Fruit fly (Drosophila melanogaster): ENCODE results near the gene CG9289.

CG9289 gene

DNA sequence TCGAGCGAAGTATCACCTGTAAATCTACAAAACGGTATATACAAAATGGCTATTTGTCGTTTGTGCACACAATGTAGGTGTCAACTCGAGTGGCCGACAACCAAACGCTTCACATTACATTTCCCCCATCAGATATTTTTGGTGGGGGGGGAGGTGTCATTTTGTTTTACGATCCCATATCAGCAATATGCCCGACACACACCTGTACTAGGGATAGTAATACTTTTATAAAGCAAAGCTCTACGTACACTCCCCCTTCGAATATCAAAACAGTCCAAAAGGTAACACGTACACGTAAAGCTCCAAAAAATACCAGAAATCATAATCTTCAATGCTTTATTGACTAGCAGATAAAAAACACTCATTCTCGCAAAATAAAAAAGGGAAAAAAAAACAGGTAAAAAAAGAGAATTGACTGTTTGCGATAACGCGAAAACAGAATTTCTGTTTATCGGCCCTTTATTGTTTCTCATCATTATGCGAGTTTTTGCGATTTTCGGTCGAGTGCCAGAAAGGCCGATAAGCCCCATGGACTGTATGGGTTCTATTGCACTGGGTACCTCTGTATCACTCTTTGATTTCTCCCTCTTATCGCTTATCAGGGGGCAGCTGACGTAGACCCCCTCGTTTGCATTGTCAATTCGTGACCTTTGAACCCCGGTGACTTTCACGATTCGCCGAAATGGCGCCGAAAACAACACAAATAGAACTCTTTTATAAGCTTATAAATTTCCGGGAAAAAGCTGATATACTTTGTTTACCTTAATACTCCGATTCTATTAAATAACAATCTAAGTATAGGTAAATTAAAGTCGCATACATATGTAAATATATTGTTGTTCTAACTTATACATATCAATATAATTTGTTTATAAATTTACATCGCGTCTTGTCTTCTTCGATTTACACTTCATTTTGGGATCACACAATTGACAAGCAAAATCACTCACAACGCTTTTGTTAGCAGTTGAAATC is 20.8 kb upstream of the CG9289 start, which contains the start of gene CatB:
Gene CatB, plus strand, starts transcription at position 925 of the 975 bp plus-strand sequence.
- TF ChIP-seq Mnt (GFP tag; optimal IDR thresholded peaks at IDR 0.05) (peak; percentile 16), CG7101 (tag; optimal IDR thresholded peaks at IDR 0.05) (peak; percentile 4), tj (GFP tag; optimal IDR thresholded peaks at IDR 0.05) (peak; percentile 43), Clk (GFP tag; optimal IDR thresholded peaks at IDR 0.05) (no peak), pad (GFP tag; optimal IDR thresholded peaks at IDR 0.05) (no peak), Crg-1 (GFP tag; optimal IDR thresholded peaks at IDR 0.05) (no peak), Hr96 (GFP tag; optimal IDR thresholded peaks at IDR 0.05) (peak; percentile 17), kay (GFP tag; ENCODE audit: borderline replicate concordance) (peak; percentile 69), CG11617 (GFP tag; optimal IDR thresholded peaks at IDR 0.05) (no peak), cic (GFP tag; optimal IDR thresholded peaks at IDR 0.05) (peak; percentile 89), ovo (GFP tag; optimal IDR thresholded peaks at IDR 0.05) (peak; percentile 23), bab1 (GFP tag; optimal IDR thresholded peaks at IDR 0.05) (no peak), CG33017 (tag; optimal IDR thresholded peaks at IDR 0.05) (peak; percentile 27), CG5204 (GFP tag; optimal IDR thresholded peaks at IDR 0.05) (peak; percentile 9)

DNA sequence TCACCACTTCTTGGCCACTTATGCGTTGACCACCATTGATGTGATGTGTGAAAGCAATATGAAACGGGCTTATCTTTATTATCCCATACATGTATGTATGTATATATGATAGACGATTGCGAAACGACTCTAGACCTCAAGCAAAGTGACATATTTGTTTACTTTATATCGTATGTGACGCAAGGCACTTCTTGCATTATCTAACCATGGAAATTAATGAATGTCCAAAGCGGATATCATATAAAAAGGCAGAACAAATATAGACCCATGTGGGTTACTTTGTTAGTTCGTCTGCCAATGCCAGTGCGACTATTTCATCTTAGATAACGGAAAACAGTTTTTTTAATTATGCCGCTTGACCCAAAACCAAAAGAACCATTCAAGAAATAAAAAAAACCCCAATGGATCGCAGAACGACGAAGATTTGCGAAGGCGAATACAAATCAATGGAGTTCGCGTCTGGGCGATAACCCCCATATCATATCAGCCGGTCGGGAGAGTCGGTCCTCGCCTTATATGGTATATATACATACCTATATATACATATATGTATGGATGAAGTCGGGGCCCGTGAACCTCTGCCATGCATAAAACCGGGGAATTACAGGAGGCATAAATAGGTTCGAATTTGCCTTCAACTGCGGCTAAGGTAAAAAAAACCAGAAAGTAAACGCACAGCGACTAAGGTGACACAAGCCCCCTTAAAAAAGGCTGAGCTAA is 18.9 kb upstream of the CG9289 start:
- TF ChIP-seq CG12768 (GFP tag; optimal IDR thresholded peaks at IDR 0.05) (no peak), CG7045 (GFP tag; optimal IDR thresholded peaks at IDR 0.05) (no peak)

dm6 chr2L:8700870-8701616 is 16.9 kb upstream of the CG9289 start:
- TF ChIP-seq tj (GFP tag; optimal IDR thresholded peaks at IDR 0.05) (peak; percentile 84), kay (GFP tag; ENCODE audit: borderline replicate concordance) (peak; percentile 74), CG7101 (tag; optimal IDR thresholded peaks at IDR 0.05) (no peak), cnc (optimal IDR thresholded peaks at IDR 0.05) (peak in 1 of 2 experiments; percentile 6), cic (GFP tag; optimal IDR thresholded peaks at IDR 0.05) (peak; percentile 73), ovo (GFP tag; optimal IDR thresholded peaks at IDR 0.05) (no peak), pad (GFP tag; optimal IDR thresholded peaks at IDR 0.05) (no peak), CG1620 (GFP tag; optimal IDR thresholded peaks at IDR 0.05) (no peak)

dm6 chr2L:8699895-8700314 is 15.7 kb upstream of the CG9289 start:
- TF ChIP-seq cic (GFP tag; optimal IDR thresholded peaks at IDR 0.05), result peak; percentile 96
- peak; percentile 74 for TF ChIP-seq CG12768 (GFP tag; optimal IDR thresholded peaks at IDR 0.05)
- TF ChIP-seq cnc (optimal IDR thresholded peaks at IDR 0.05), result no peak
- no peak for TF ChIP-seq CG11617 (GFP tag; optimal IDR thresholded peaks at IDR 0.05)
- TF ChIP-seq Mnt (GFP tag; optimal IDR thresholded peaks at IDR 0.05), result peak; percentile 56
- TF ChIP-seq Hr96 (GFP tag; optimal IDR thresholded peaks at IDR 0.05), result peak; percentile 43
- peak; percentile 4 for TF ChIP-seq bab1 (GFP tag; optimal IDR thresholded peaks at IDR 0.05)
- TF ChIP-seq CG7045 (GFP tag; optimal IDR thresholded peaks at IDR 0.05), result peak; percentile 51
- peak; percentile 34 for TF ChIP-seq tj (GFP tag; optimal IDR thresholded peaks at IDR 0.05)
- no peak for TF ChIP-seq Clk (GFP tag; optimal IDR thresholded peaks at IDR 0.05)
- peak; percentile 48 for TF ChIP-seq CG33017 (tag; optimal IDR thresholded peaks at IDR 0.05)
- TF ChIP-seq ovo (GFP tag; optimal IDR thresholded peaks at IDR 0.05), result no peak
- no peak for TF ChIP-seq CG5204 (GFP tag; optimal IDR thresholded peaks at IDR 0.05)
- TF ChIP-seq CG7101 (tag; optimal IDR thresholded peaks at IDR 0.05), result peak; percentile 23
- TF ChIP-seq CG1620 (GFP tag; optimal IDR thresholded peaks at IDR 0.05), result peak; percentile 2
- TF ChIP-seq kay (GFP tag; ENCODE audit: borderline replicate concordance), result peak; percentile 99

DNA sequence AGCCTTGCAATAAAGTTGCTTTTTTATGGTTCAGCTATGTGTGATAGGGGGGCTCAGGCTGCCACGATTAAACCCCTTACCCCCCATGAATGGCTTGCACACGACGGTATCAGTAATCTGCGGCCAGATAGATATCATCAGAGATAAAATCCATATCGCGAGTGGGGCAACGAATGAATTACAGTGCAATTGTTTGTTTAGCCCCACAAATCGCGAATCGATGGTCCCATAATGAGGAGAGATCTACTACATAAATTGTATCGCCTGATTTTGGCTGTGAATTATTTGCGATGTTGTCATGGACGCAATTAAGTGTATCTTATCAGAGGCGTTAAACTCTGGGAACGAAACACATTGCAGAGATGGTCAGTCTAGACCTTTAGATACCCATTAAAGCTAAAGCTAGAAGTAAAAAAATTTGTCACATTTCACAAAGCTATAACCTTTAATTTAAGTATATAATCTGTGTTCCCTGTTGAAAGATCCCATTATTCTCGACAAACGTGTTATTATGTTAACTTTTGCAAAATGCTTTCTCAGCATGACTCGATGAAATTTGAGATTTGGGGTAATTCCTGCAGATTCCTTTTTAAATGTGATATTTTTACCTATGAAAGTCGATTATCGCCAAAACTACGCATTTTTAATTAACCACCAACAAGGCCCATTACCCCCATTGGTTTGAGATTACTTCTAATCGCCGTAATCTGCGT is 13.9 kb upstream of the CG9289 start:
- TF ChIP-seq kay (GFP tag; ENCODE audit: borderline replicate concordance) (peak; percentile 53), toe (GFP tag; optimal IDR thresholded peaks at IDR 0.05) (no peak), CG7101 (tag; optimal IDR thresholded peaks at IDR 0.05) (no peak), CG12768 (GFP tag; optimal IDR thresholded peaks at IDR 0.05) (peak; percentile 9), cnc (optimal IDR thresholded peaks at IDR 0.05) (peak; percentile 12 to 78), CG7045 (GFP tag; optimal IDR thresholded peaks at IDR 0.05) (peak; percentile 46), cic (GFP tag; optimal IDR thresholded peaks at IDR 0.05) (peak; percentile 74), Crg-1 (GFP tag; optimal IDR thresholded peaks at IDR 0.05) (no peak), ovo (GFP tag; optimal IDR thresholded peaks at IDR 0.05) (no peak), CG11617 (GFP tag; optimal IDR thresholded peaks at IDR 0.05) (no peak), CG5204 (GFP tag; optimal IDR thresholded peaks at IDR 0.05) (no peak), bab1 (GFP tag; optimal IDR thresholded peaks at IDR 0.05) (no peak), tj (GFP tag; optimal IDR thresholded peaks at IDR 0.05) (no peak), pad (GFP tag; optimal IDR thresholded peaks at IDR 0.05) (peak; percentile 18), Clk (GFP tag; optimal IDR thresholded peaks at IDR 0.05) (no peak), Mnt (GFP tag; optimal IDR thresholded peaks at IDR 0.05) (peak; percentile 13), Hr96 (GFP tag; optimal IDR thresholded peaks at IDR 0.05) (peak; percentile 28), CG33017 (tag; optimal IDR thresholded peaks at IDR 0.05) (peak; percentile 29), CG14711 (tag; optimal IDR thresholded peaks at IDR 0.05) (peak; percentile 9), CG1620 (GFP tag; optimal IDR thresholded peaks at IDR 0.05) (no peak)

Measured in whole organism, adult.